Worm (Caenorhabditis elegans): Measurements from ENCODE around the gene gcy-34.

Gene gcy-34

ce11 chrV:13371336-13371735 lies 14.4 kb downstream of the gcy-34 start (continued):
- TF ChIP-seq mab-5 (tag; optimal IDR thresholded peaks at IDR 0.05) = no peak
- no peak for TF ChIP-seq dmd-4 (tag; optimal IDR thresholded peaks at IDR 0.05)
- peak; percentile 63 for TF ChIP-seq gmeb-1 (tag; optimal IDR thresholded peaks at IDR 0.05)
- TF ChIP-seq snpc-4 (tag; optimal IDR thresholded peaks at IDR 0.05) = no peak
- no peak for TF ChIP-seq lin-11 (tag; optimal IDR thresholded peaks at IDR 0.05)
- TF ChIP-seq sem-4 (tag; optimal IDR thresholded peaks at IDR 0.05) = peak; percentile 77
- no peak for TF ChIP-seq nhr-10 (tag; optimal IDR thresholded peaks at IDR 0.05)
- TF ChIP-seq sma-9 (GFP tag; optimal IDR thresholded peaks at IDR 0.05) = peak; percentile 77
- no peak for TF ChIP-seq sma-9 (tag; optimal IDR thresholded peaks at IDR 0.05)
- peak; percentile 87 for TF ChIP-seq nhr-129 (tag; optimal IDR thresholded peaks at IDR 0.05)
- TF ChIP-seq mdl-1 (tag; optimal IDR thresholded peaks at IDR 0.05) = peak in 1 of 2 experiments; percentile 48
- TF ChIP-seq sma-3 (GFP tag; optimal IDR thresholded peaks at IDR 0.05) = peak; percentile 81
- no peak for TF ChIP-seq nhr-6 (tag; optimal IDR thresholded peaks at IDR 0.05)
- no peak for TF ChIP-seq unc-39 (tag; optimal IDR thresholded peaks at IDR 0.05)
- no peak for TF ChIP-seq ZK546.5 (tag; optimal IDR thresholded peaks at IDR 0.05)

DNA sequence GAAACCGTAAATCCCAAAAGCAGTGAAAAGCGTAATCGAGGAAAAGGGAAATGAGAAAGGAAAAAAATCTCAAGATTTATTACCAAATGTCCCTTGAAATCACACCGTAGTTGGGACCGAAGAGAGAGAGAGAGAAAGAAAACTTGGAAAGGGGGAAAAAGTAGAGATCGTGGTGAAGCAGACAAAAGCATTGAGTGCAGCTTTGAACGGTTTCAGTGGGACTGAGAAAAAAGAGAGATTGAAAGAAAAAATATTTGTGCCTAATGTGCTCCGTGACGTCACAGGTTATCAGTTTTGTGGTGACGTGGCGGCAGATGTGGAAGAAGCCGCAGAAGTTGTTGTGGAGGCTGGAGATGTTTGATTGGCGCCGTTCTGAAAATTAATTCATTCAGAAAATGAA lies 15.4 kb downstream of the gcy-34 start:
- TF ChIP-seq nhr-77 (tag; optimal IDR thresholded peaks at IDR 0.05) (no peak), blmp-1 (tag; optimal IDR thresholded peaks at IDR 0.05; ENCODE audit: insufficient read depth) (no peak), R02D3.7 (tag; optimal IDR thresholded peaks at IDR 0.05) (no peak), elt-1 (tag; optimal IDR thresholded peaks at IDR 0.05) (no peak), nhr-23 (tag; optimal IDR thresholded peaks at IDR 0.05) (no peak), elt-3 (tag; optimal IDR thresholded peaks at IDR 0.05) (no peak), ZK546.5 (tag; optimal IDR thresholded peaks at IDR 0.05) (no peak), sem-4 (tag; optimal IDR thresholded peaks at IDR 0.05) (no peak), snpc-4 (tag; optimal IDR thresholded peaks at IDR 0.05) (no peak), mbf-1 (tag; optimal IDR thresholded peaks at IDR 0.05) (no peak), mab-5 (tag; optimal IDR thresholded peaks at IDR 0.05) (no peak), aly-2 (tag; optimal IDR thresholded peaks at IDR 0.05) (no peak), ztf-11 (tag; optimal IDR thresholded peaks at IDR 0.05) (no peak), nhr-11 (tag; optimal IDR thresholded peaks at IDR 0.05) (no peak), lin-13 (GFP tag; optimal IDR thresholded peaks at IDR 0.05) (no peak), C34F6.9 (tag; optimal IDR thresholded peaks at IDR 0.05) (no peak), nhr-10 (tag; optimal IDR thresholded peaks at IDR 0.05) (no peak), nhr-12 (tag; optimal IDR thresholded peaks at IDR 0.05) (no peak), ztf-1 (GFP tag; conservative IDR thresholded peaks at IDR 0.05) (no peak)

ce11 chrV:13369663-13370062 lies 16.0 kb downstream of the gcy-34 start:
- no peak for TF ChIP-seq ZK546.5 (tag; optimal IDR thresholded peaks at IDR 0.05)
- TF ChIP-seq F13H6.1 (tag; optimal IDR thresholded peaks at IDR 0.05) = peak; percentile 1
- TF ChIP-seq ztf-4 (tag; optimal IDR thresholded peaks at IDR 0.05) = no peak
- peak; percentile 31 for TF ChIP-seq nhr-21 (tag; optimal IDR thresholded peaks at IDR 0.05)
- TF ChIP-seq lin-39 (tag; optimal IDR thresholded peaks at IDR 0.05) = no peak
- TF ChIP-seq zag-1 (tag; optimal IDR thresholded peaks at IDR 0.05) = no peak
- TF ChIP-seq lin-11 (tag; optimal IDR thresholded peaks at IDR 0.05) = no peak
- no peak for TF ChIP-seq nhr-129 (tag; optimal IDR thresholded peaks at IDR 0.05)
- TF ChIP-seq sem-4 (tag; optimal IDR thresholded peaks at IDR 0.05) = no peak
- peak; percentile 45 for TF ChIP-seq sma-3 (GFP tag; optimal IDR thresholded peaks at IDR 0.05)
- no peak for TF ChIP-seq unc-39 (tag; optimal IDR thresholded peaks at IDR 0.05)
- no peak for TF ChIP-seq nhr-12 (tag; optimal IDR thresholded peaks at IDR 0.05)
- TF ChIP-seq gmeb-1 (tag; optimal IDR thresholded peaks at IDR 0.05) = peak; percentile 32
- no peak for TF ChIP-seq mab-5 (tag; optimal IDR thresholded peaks at IDR 0.05)
- no peak for TF ChIP-seq R02D3.7 (tag; optimal IDR thresholded peaks at IDR 0.05)
- peak; percentile 63 for TF ChIP-seq fos-1 (tag; optimal IDR thresholded peaks at IDR 0.05)
- TF ChIP-seq ceh-16 (tag; optimal IDR thresholded peaks at IDR 0.05) = no peak
- TF ChIP-seq nhr-77 (tag; optimal IDR thresholded peaks at IDR 0.05) = no peak
- TF ChIP-seq sma-9 (GFP tag; optimal IDR thresholded peaks at IDR 0.05) = peak; percentile 15
- no peak for TF ChIP-seq sma-9 (tag; optimal IDR thresholded peaks at IDR 0.05)
- TF ChIP-seq crh-2 (tag; optimal IDR thresholded peaks at IDR 0.05) = peak; percentile 39

ce11 chrV:13367024-13367423 lies 18.7 kb downstream of the gcy-34 start, which contains the start of gene srx-125:
srx-125 (plus strand) TSS chrV:13367324.
- TF ChIP-seq C34F6.9 (tag; optimal IDR thresholded peaks at IDR 0.05) (no peak), nhr-77 (tag; optimal IDR thresholded peaks at IDR 0.05) (no peak), elt-1 (tag; optimal IDR thresholded peaks at IDR 0.05) (no peak)

All from whole organism, L2 larva.